Worm (Caenorhabditis elegans) whole organism, L2 larva: ENCODE data around the gene H03G16.5.

Experiments used
- F13H6.1 ChIP-seq: sonication (generic microtip); optimal IDR thresholded peaks from 2 replicates; lab custom pipeline; 2016; ENCODE audit warnings: missing genetic modification characterization, missing compliant biosample characterization
- ZK546.5 ChIP-seq: sonication (generic microtip); optimal IDR thresholded peaks from 2 replicates; lab custom pipeline; 2017; ENCODE audit warnings: missing biosample characterization, missing genetic modification characterization
- nhr-12 ChIP-seq: fragments of 150-350 bp; optimal IDR thresholded peaks from 2 replicates; lab custom pipeline; 2014; ENCODE audit warnings: missing biosample characterization, missing genetic modification characterization

DNA sequence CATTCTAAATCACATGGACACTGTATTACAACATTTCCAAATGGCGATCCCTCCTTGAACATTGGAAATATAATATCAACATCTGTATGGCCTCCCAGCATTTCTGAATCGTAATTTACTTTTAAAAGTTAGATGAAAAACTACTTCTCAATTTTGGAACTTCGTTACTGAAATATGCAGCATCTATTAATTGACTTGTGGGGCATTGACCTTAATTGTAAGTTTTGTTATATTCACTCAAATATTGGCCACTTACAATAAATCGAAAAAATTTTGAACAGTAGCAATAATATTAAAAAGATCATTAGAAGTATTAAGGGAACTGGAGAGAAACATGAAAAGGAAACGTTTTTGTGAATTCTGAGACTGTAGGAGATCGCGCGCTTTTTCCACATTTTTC lies 12.6 kb upstream of the H03G16.5 start, which contains the start of gene mam-6:
- TF ChIP-seq ZK546.5 (tag; lab: Kevin White, UChicago): no peak
- TF ChIP-seq nhr-12 (tag; lab: Kevin White, UChicago): no peak
- TF ChIP-seq F13H6.1: no peak
